Fruit fly (Drosophila melanogaster): Measurements from ENCODE around the gene CG8319.

DNA sequence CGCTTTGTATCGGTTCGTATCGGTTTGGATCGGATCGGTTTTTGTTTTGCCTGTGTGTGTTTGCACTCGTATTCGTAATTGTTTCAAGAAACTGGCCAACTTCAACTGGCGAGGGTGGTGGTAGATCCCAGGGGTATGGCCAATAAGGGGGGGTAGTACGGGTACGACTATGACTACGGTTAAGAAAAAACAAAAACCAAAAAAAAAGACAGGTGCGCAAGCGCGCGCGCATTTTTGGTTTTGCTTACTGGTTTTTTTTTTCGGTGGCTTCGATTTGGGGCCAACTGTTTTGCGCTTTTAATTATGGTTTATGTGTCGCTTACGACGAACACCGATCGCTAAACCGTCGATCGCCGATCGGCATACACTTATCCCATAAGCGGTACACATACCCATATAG lies 32.3 kb upstream of the CG8319 start:
- TF ChIP-seq psq (optimal IDR thresholded peaks at IDR 0.05) (no peak), ttk (optimal IDR thresholded peaks at IDR 0.05) (no peak), Myc (optimal IDR thresholded peaks at IDR 0.05) (no peak)

Measured in Kc167 (cell line).